Fruit fly (Drosophila melanogaster): ENCODE data around the gene Med.

Gene Med

DNA sequence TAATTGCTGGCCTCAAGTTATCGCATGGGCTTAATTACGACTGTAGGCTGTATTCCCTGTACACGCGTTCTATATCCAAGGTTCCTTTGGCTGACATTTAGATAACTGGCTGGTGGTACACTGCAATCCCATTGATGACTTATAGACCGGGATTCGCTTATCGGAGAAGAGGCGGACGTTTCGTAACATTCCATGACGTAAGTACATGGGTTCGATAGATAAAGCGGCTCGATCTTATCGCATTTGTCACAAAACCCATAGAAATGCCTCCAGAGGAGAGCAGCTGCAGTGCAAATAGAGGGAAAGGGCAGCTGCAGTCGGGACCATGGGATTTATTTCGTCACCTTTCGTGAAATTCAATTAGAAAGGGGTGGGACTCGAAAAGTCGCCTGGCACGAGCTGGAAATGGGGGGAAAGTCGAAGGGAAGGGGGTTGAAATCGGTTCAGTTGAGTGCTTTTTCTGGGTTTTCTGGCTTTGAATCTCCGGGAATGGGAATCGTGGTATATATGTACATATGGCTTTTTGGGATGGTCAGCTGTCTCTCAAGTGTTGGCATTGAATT, 3.5 kb upstream of the Med start (continued):
- TF ChIP-seq E2f2 (GFP tag; IDR thresholded peaks at IDR 0.05): no peak
- TF ChIP-seq CG34224 (GFP tag; IDR thresholded peaks at IDR 0.05; ENCODE audit: partially characterized antibody): no peak
- peak; percentile 17 for TF ChIP-seq exex (tag; optimal IDR thresholded peaks at IDR 0.05)
- no peak for TF ChIP-seq pnt (GFP tag; optimal IDR thresholded peaks at IDR 0.05)
- TF ChIP-seq grn (GFP tag; optimal IDR thresholded peaks at IDR 0.05): peak; percentile 47
- TF ChIP-seq ab (GFP tag; optimal IDR thresholded peaks at IDR 0.05): no peak
- TF ChIP-seq CG7786 (GFP tag; optimal IDR thresholded peaks at IDR 0.05): no peak
- no peak for TF ChIP-seq Sox100B (GFP tag; optimal IDR thresholded peaks at IDR 0.05)
- no peak for TF ChIP-seq Gsc (GFP tag; IDR thresholded peaks at IDR 0.05)
- TF ChIP-seq CG12299 (tag; optimal IDR thresholded peaks at IDR 0.05): no peak
- 0 out of 3 replicates have a peak, but pooled peaks have one; percentile 16 for TF ChIP-seq ci (GFP tag; IDR thresholded peaks at IDR 0.05)
- peak; percentile 25 for TF ChIP-seq CG10431 (GFP tag; optimal IDR thresholded peaks at IDR 0.05)
- no peak for TF ChIP-seq stwl (tag; optimal IDR thresholded peaks at IDR 0.05)
- no peak for TF ChIP-seq Sox102F (GFP tag; optimal IDR thresholded peaks at IDR 0.05)
- TF ChIP-seq pros (GFP tag; optimal IDR thresholded peaks at IDR 0.05): peak; percentile 67
- TF ChIP-seq CG8765 (GFP tag; IDR thresholded peaks at IDR 0.05): no peak
- no peak for TF ChIP-seq schlank (tag; optimal IDR thresholded peaks at IDR 0.05)
- TF ChIP-seq CG10209 (GFP tag; optimal IDR thresholded peaks at IDR 0.05): no peak
- TF ChIP-seq nerfin-1 (tag; optimal IDR thresholded peaks at IDR 0.05): peak; percentile 80
- TF ChIP-seq Med (GFP tag): no peak
- no peak for TF ChIP-seq CG5180 (GFP tag; optimal IDR thresholded peaks at IDR 0.05)
- TF ChIP-seq Xbp1 (GFP tag; optimal IDR thresholded peaks at IDR 0.05): no peak
- no peak for TF ChIP-seq CG6654 (GFP tag; optimal IDR thresholded peaks at IDR 0.05)
- no peak for TF ChIP-seq mam (GFP tag; optimal IDR thresholded peaks at IDR 0.05)
- TF ChIP-seq pzg (GFP tag; optimal IDR thresholded peaks at IDR 0.05): no peak

DNA sequence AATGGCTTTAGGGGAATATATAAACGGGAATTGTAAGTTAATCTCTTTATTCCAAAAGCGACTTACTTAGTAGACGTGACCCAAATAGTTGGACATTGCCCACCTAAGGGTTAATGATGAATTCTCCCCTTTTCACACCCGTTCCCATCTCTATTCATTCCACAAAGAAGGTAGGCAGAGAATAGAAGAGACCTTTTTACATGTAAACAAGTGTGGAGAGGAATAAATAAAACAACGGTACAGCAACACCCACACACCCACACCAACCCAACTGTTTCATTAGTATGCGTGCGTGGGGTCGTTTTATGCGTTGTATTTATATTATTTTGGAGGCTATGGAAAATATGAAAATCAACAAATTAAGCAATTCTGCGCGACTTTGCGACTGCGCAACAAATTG, 2.8 kb upstream of the Med start:
- TF ChIP-seq CG18599 (GFP tag; optimal IDR thresholded peaks at IDR 0.05): peak; percentile 32
- TF ChIP-seq Rx (GFP tag; IDR thresholded peaks at IDR 0.05): no peak
- no peak for TF ChIP-seq chm (GFP tag; IDR thresholded peaks at IDR 0.05)
- no peak for TF ChIP-seq Myb (GFP tag; optimal IDR thresholded peaks at IDR 0.05)
- TF ChIP-seq CG9876 (GFP tag; optimal IDR thresholded peaks at IDR 0.05): no peak
- no peak for TF ChIP-seq Side (GFP tag; optimal IDR thresholded peaks at IDR 0.05)
- TF ChIP-seq B-H2 (GFP tag; optimal IDR thresholded peaks at IDR 0.05): peak; percentile 56
- peak; percentile 30 for TF ChIP-seq cwo (GFP tag; optimal IDR thresholded peaks at IDR 0.05)
- peak; percentile 38 for TF ChIP-seq MTF-1 (GFP tag; optimal IDR thresholded peaks at IDR 0.05; ENCODE audit: borderline replicate concordance)
- no peak for TF ChIP-seq ci (GFP tag; IDR thresholded peaks at IDR 0.05)
- no peak for TF ChIP-seq ind (GFP tag; optimal IDR thresholded peaks at IDR 0.05)
- TF ChIP-seq ATbp (GFP tag; optimal IDR thresholded peaks at IDR 0.05): peak; percentile 45
- no peak for TF ChIP-seq p53 (GFP tag; optimal IDR thresholded peaks at IDR 0.05)
- peak; percentile 4 for TF ChIP-seq CG1233 (GFP tag; optimal IDR thresholded peaks at IDR 0.05)
- peak in 1 of 2 experiments; percentile 53 for TF ChIP-seq eve (GFP tag; optimal IDR thresholded peaks at IDR 0.05)
- no peak for TF ChIP-seq bbx (GFP tag; IDR thresholded peaks at IDR 0.05; ENCODE audit: partially characterized antibody)
- no peak for TF ChIP-seq zfh2 (GFP tag; optimal IDR thresholded peaks at IDR 0.05)
- peak; percentile 8 for TF ChIP-seq CG18619 (GFP tag; optimal IDR thresholded peaks at IDR 0.05)
- TF ChIP-seq CG7928 (GFP tag; optimal IDR thresholded peaks at IDR 0.05): no peak
- no peak for TF ChIP-seq CG8290 (GFP tag; optimal IDR thresholded peaks at IDR 0.05)
- TF ChIP-seq CG8290 (tag; optimal IDR thresholded peaks at IDR 0.05): peak in 1 of 2 experiments; percentile 17
- no peak for TF ChIP-seq corto (GFP tag; optimal IDR thresholded peaks at IDR 0.05)
- peak; percentile 9 for TF ChIP-seq CG11723 (GFP tag; optimal IDR thresholded peaks at IDR 0.05)
- TF ChIP-seq sug (tag; optimal IDR thresholded peaks at IDR 0.05): peak; percentile 39
- peak in 1 of 2 experiments; percentile 31 for TF ChIP-seq Hr78 (GFP tag; optimal IDR thresholded peaks at IDR 0.05)
- TF ChIP-seq dan (GFP tag; IDR thresholded peaks at IDR 0.05): no peak
- TF ChIP-seq danr (GFP tag; IDR thresholded peaks at IDR 0.05): no peak
